Worm (Caenorhabditis elegans) whole organism, L4 larva: ENCODE data around the gene C03B1.4.

ENCODE experiments used
- F37D6.2 ChIP-seq: sonication (generic microtip); optimal IDR thresholded peaks from 2 replicates; lab custom pipeline; 2016; ENCODE audit warnings: mild to moderate bottlenecking, missing genetic modification characterization, missing compliant biosample characterization
- ceh-82 ChIP-seq: sonication (generic microtip); optimal IDR thresholded peaks from 2 replicates; lab custom pipeline; 2017; ENCODE audit warnings: missing biosample characterization, missing genetic modification characterization
- daf-19 ChIP-seq: fragments of 200-800 bp; sonication (Bioruptor generic); conservative IDR thresholded peaks from 2 replicates; pipeline ENCODE4 v1.3.6; 2022; ENCODE audit warnings: missing genetic modification characterization, missing compliant biosample characterization
- dpl-1 ChIP-seq: fragments of 150-350 bp; optimal IDR thresholded peaks from 2 replicates; lab custom pipeline; 2014; ENCODE audit warnings: missing biosample characterization, missing genetic modification reagents, missing genetic modification characterization
- fos-1 ChIP-seq: fragments of 150-350 bp; optimal IDR thresholded peaks from 2 replicates; lab custom pipeline; 2014; ENCODE audit warnings: missing biosample characterization, missing genetic modification characterization
- gei-8 ChIP-seq: fragments of 200-800 bp; sonication (Bioruptor generic); optimal IDR thresholded peaks from 2 replicates; lab custom pipeline; 2018; ENCODE audit warnings: mild to moderate bottlenecking, missing genetic modification characterization, missing compliant biosample characterization
- lin-13 ChIP-seq: fragments of 150-350 bp; optimal IDR thresholded peaks from 2 replicates; lab custom pipeline; 2014; ENCODE audit warnings: missing biosample characterization, missing genetic modification reagents, missing genetic modification characterization
- nhr-237 ChIP-seq: sonication (generic microtip); optimal IDR thresholded peaks from 2 replicates; lab custom pipeline; 2017; ENCODE audit warnings: missing biosample characterization, missing genetic modification characterization
- skn-1 ChIP-seq: fragments of 150-350 bp; optimal IDR thresholded peaks from 2 replicates; lab custom pipeline; 2014; ENCODE audit warnings: missing biosample characterization, missing genetic modification characterization
- snpc-4 ChIP-seq: fragments of 150-350 bp; optimal IDR thresholded peaks from 2 replicates; lab custom pipeline; 2014; ENCODE audit warnings: missing biosample characterization, missing genetic modification characterization
- spr-3 ChIP-seq: fragments of 200-800 bp; sonication (Bioruptor generic); optimal IDR thresholded peaks from 2 replicates; lab custom pipeline; 2018; ENCODE audit warnings: mild to moderate bottlenecking, missing genetic modification characterization, missing compliant biosample characterization
- unc-39 ChIP-seq: sonication (generic microtip); optimal IDR thresholded peaks from 2 replicates; lab custom pipeline; 2017; ENCODE audit warnings: missing biosample characterization, missing genetic modification characterization
- zag-1 ChIP-seq: fragments of 150-350 bp; optimal IDR thresholded peaks from 2 replicates; lab custom pipeline; 2014; ENCODE audit warnings: missing biosample characterization, missing genetic modification characterization
- zfp-3 ChIP-seq: fragments of 200-800 bp; sonication (Bioruptor generic); conservative IDR thresholded peaks from 2 replicates; pipeline ENCODE4 v1.3.6; 2022; ENCODE audit warnings: missing genetic modification reagents, missing genetic modification characterization, missing compliant biosample characterization

DNA sequence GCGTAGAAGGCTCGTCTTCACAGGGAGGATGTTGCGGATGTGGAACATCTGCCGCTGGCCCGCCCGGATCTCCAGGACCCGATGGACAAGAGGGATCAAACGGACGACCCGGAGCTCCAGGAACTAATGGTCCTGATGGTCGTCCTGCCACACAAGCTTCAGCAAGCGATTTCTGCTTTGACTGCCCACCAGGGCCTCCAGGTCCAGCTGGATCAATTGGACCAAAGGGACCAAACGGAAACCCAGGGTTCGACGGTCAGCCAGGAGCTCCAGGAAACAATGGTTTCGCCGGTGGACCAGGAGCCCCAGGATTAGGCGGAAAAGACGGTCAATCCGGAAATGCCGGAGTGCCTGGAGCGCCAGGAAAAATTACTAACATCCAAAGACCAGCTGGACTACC is 29.7 kb upstream of the C03B1.4 start:
- TF ChIP-seq spr-3 (GFP tag; lab: Kevin White, UChicago) (no peak), daf-19 (no peak), nhr-237 (tag; lab: Kevin White, UChicago) (no peak), ceh-82 (tag; lab: Kevin White, UChicago) (no peak), F37D6.2 (tag; lab: Kevin White, UChicago) (no peak), fos-1 (tag; lab: Kevin White, UChicago) (no peak), skn-1 (tag; lab: Kevin White, UChicago) (no peak), gei-8 (GFP tag; lab: Kevin White, UChicago) (no peak), unc-39 (tag; lab: Kevin White, UChicago) (no peak), dpl-1 (GFP tag; lab: Kevin White, UChicago) (no peak), zag-1 (tag; lab: Kevin White, UChicago) (no peak), snpc-4 (tag; lab: Kevin White, UChicago) (no peak), lin-13 (no peak), zfp-3 (GFP tag; lab: Robert Waterston, UW) (no peak)
